Worm (Caenorhabditis elegans) whole organism, midembryonic: Measurements from ENCODE around the gene nap-1.
"Not testable (repeated sequence)": the region's sequence is repeated elsewhere in the genome, so short reads cannot be mapped to it uniquely, and the experiment has no call there.

ENCODE experiments used
- T22C8.4 ChIP-seq: fragments of 200-800 bp; sonication (Bioruptor generic); IDR thresholded peaks from 2 replicates; pipeline ENCODE4 v1.3.6; 2022; ENCODE audit warnings: missing genetic modification characterization, missing compliant biosample characterization
- cog-1 ChIP-seq: sonication (generic microtip); optimal IDR thresholded peaks from 2 replicates; lab custom pipeline; 2016; ENCODE audit warnings: missing genetic modification characterization, missing compliant biosample characterization
- flt-1 ChIP-seq: fragments of 200-800 bp; sonication (Bioruptor generic); IDR thresholded peaks from 2 replicates; pipeline ENCODE4 v1.3.6; 2022; ENCODE audit warnings: missing genetic modification characterization, missing compliant biosample characterization
- klf-2 ChIP-seq: fragments of 200-800 bp; sonication (Bioruptor generic); conservative IDR thresholded peaks from 2 replicates; pipeline ENCODE4 v1.3.6; 2022; ENCODE audit warnings: missing genetic modification reagents, missing genetic modification characterization, missing compliant biosample characterization
- med-1 ChIP-seq: sonication (generic microtip); optimal IDR thresholded peaks from 2 replicates; lab custom pipeline; 2017; ENCODE audit warnings: missing genetic modification characterization, mild to moderate bottlenecking, missing compliant biosample characterization, antibody characterized with exemption, missing genetic modification reagents; ENCODE audit not compliant: insufficient read depth
- ref-1 ChIP-seq: fragments of 200-800 bp; sonication (Bioruptor generic); conservative IDR thresholded peaks from 2 replicates; pipeline ENCODE4 v1.3.6; 2022; ENCODE audit warnings: missing genetic modification reagents, missing genetic modification characterization, missing compliant biosample characterization
- tab-1 ChIP-seq: fragments of 200-800 bp; sonication (Bioruptor generic); IDR thresholded peaks from 2 replicates; pipeline ENCODE4 v1.3.6; 2022; ENCODE audit warnings: missing genetic modification characterization, missing compliant biosample characterization
- ztf-23 ChIP-seq: fragments of 200-800 bp; sonication (Bioruptor generic); IDR thresholded peaks from 2 replicates; pipeline ENCODE4 v1.3.6; 2022; ENCODE audit warnings: missing genetic modification reagents, missing genetic modification characterization, missing compliant biosample characterization
- ztf-29 ChIP-seq: fragments of 200-800 bp; sonication (Bioruptor generic); IDR thresholded peaks from 2 replicates; pipeline ENCODE4 v1.3.6; 2022; ENCODE audit warnings: missing genetic modification reagents, missing genetic modification characterization, missing compliant biosample characterization

The nap-1 gene

DNA sequence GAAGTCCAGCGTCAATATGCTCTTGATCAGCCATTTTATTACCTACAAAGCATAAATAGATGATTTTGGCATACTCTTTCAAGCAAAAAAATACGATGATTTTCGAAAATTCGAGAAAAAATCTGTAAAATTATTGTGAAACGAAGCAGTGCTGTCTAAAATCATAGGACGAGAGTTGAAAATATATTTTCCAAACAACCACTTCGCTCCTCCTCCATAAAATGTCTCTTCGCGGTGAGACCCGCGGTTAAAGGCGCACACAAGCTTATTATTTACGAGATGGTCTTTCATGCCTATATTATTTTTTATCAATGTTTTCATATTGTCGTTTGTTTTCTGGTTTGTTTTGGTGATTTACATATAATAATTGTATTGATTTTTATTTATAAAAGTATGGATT lies at the start of gene nap-1:
Gene nap-1, minus strand, starts transcription at position 42 of the 400 bp plus-strand sequence.
- TF ChIP-seq klf-2 (GFP tag; lab: Robert Waterston, UW) (no peak), T22C8.4 (no peak), flt-1 (GFP tag; lab: Robert Waterston, UW) (no peak), ref-1 (GFP tag; lab: Robert Waterston, UW) (no peak), ztf-29 (GFP tag; lab: Robert Waterston, UW) (no peak), tab-1 (GFP tag; lab: Robert Waterston, UW) (no peak), cog-1 (peak; percentile 36), ztf-23 (no peak), med-1 (GFP tag; lab: Kevin White, UChicago) (no peak)

DNA sequence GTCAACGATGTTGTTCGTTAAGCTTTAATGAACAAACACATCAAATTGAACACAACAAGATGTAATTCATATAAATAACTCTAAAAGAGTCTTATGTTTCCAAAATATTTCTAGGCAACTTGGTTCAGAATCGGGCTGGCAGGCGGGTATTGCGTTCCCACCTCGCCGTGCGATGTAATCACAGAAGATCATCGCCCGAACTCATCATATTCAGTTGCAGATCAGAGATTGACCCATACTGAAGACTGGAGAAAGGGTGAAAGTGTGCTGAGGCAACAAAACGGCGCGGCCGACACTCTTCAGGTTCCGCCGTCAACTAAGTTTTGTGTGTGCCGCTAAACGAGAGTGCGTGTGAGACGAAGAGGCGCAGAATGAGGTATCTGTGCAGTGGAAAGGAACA lies 49.4 kb upstream of the nap-1 start:
- TF ChIP-seq cog-1: peak; percentile 43
- TF ChIP-seq T22C8.4: no peak
- TF ChIP-seq med-1 (GFP tag; lab: Kevin White, UChicago): no peak
- TF ChIP-seq tab-1 (GFP tag; lab: Robert Waterston, UW): 0 out of 2 replicates have a peak, but pooled peaks have one; percentile 74
- TF ChIP-seq ref-1 (GFP tag; lab: Robert Waterston, UW): no peak
- 0 out of 2 replicates have a peak, but pooled peaks have one; percentile 22 for TF ChIP-seq ztf-23
- no peak for TF ChIP-seq ztf-29 (GFP tag; lab: Robert Waterston, UW)
- TF ChIP-seq flt-1 (GFP tag; lab: Robert Waterston, UW): peak; percentile 76
- TF ChIP-seq klf-2 (GFP tag; lab: Robert Waterston, UW): no peak

ce11 chrIV:8426537-8426936 lies 47.4 kb upstream of the nap-1 start, which contains the start of the genes T26A8.3 and tmem-231:
T26A8.3 (minus strand) TSS chrIV:8426637.
tmem-231 (plus strand) TSS chrIV:8426785.
- no peak for TF ChIP-seq tab-1 (GFP tag; lab: Robert Waterston, UW)
- no peak for TF ChIP-seq cog-1
- no peak for TF ChIP-seq ztf-29 (GFP tag; lab: Robert Waterston, UW)
- TF ChIP-seq ztf-23: no peak
- TF ChIP-seq T22C8.4: no peak
- no peak for TF ChIP-seq klf-2 (GFP tag; lab: Robert Waterston, UW)
- no peak for TF ChIP-seq flt-1 (GFP tag; lab: Robert Waterston, UW)
- no peak for TF ChIP-seq ref-1 (GFP tag; lab: Robert Waterston, UW)
- no peak for TF ChIP-seq med-1 (GFP tag; lab: Kevin White, UChicago)

DNA sequence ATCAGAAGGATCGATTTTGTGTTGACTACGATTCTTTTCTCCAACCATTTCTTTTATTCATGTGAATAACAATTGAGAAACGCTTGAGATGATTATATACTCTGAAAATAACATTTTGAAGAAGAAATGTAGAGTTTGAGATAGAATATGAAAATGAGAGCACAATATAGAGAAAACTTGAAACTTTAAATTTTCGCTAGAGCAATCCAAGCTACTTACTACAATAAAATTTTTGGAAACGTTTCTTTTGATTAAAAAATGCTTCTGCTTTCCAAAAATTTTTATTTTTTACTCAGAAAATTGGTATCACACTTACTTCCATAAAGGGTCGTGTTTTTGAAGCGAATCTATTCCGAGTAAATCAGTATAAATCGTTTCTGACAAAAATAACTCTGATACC lies 41.8 kb upstream of the nap-1 start, which contains the start of gene M116.5:
Gene M116.5, minus strand, starts transcription at position 101 of the 400 bp plus-strand sequence.
- TF ChIP-seq klf-2 (GFP tag; lab: Robert Waterston, UW) (no peak), T22C8.4 (no peak), ztf-23 (no peak), flt-1 (GFP tag; lab: Robert Waterston, UW) (no peak), ztf-29 (GFP tag; lab: Robert Waterston, UW) (no peak), med-1 (GFP tag; lab: Kevin White, UChicago) (no peak), tab-1 (GFP tag; lab: Robert Waterston, UW) (no peak), cog-1 (no peak), ref-1 (GFP tag; lab: Robert Waterston, UW) (no peak)

DNA sequence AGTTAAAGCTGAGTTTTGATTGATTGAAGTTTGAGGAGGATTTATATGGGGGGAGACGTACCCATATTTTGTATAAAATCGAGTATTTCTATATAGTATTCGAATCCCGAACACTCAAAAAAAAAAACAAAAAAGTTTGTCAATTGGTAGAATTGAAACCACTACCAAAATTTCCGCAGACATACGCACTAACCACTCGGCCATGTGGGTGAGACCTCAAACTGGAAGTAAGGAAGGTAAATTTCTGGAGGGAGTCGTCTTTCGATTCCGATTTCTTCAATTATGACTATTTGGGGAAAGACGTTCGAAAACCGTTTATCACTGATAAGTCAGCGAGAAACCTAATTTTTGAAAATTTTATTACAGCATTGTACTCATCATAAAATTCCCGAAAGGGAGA lies 33.4 kb upstream of the nap-1 start:
- TF ChIP-seq T22C8.4: peak; percentile 53; the same call in 1 of the 2 replicates
- TF ChIP-seq ref-1 (GFP tag; lab: Robert Waterston, UW): peak; percentile 54; the same call in 1 of the 2 replicates
- TF ChIP-seq flt-1 (GFP tag; lab: Robert Waterston, UW): peak; percentile 73
- TF ChIP-seq tab-1 (GFP tag; lab: Robert Waterston, UW): peak; percentile 31; the same call in 1 of the 2 replicates
- TF ChIP-seq ztf-23: 0 out of 2 replicates have a peak, but pooled peaks have one; percentile 56

DNA sequence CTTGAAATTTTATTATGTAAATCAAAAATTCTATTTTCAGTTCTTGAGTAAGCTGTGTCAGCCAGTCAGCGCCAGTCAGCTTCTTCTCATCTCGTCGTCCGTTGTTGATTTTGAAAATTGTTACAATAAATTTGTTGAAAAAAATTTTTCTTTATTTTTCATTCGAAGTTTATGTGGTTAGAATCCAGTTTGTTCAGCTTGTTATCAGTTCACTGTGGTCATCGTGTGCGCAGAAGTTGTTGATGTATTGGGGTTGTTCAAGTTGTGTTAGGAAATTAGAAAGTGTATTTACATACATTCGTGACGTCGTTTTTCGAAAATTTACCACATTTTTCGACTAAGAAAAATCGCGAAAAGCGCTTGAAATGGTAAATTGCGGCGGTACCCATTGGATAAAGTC lies 18.7 kb upstream of the nap-1 start:
- no peak for TF ChIP-seq cog-1
- TF ChIP-seq flt-1 (GFP tag; lab: Robert Waterston, UW): no peak
- no peak for TF ChIP-seq klf-2 (GFP tag; lab: Robert Waterston, UW)
- no peak for TF ChIP-seq tab-1 (GFP tag; lab: Robert Waterston, UW)
- no peak for TF ChIP-seq ztf-29 (GFP tag; lab: Robert Waterston, UW)
- no peak for TF ChIP-seq ref-1 (GFP tag; lab: Robert Waterston, UW)
- no peak for TF ChIP-seq T22C8.4
- no peak for TF ChIP-seq ztf-23
- no peak for TF ChIP-seq med-1 (GFP tag; lab: Kevin White, UChicago)

- TF ChIP-seq T22C8.4 (no peak), klf-2 (GFP tag; lab: Robert Waterston, UW) (no peak), ztf-29 (GFP tag; lab: Robert Waterston, UW) (no peak), ztf-23 (no peak), ref-1 (GFP tag; lab: Robert Waterston, UW) (no peak), med-1 (GFP tag; lab: Kevin White, UChicago) (no peak), flt-1 (GFP tag; lab: Robert Waterston, UW) (no peak), cog-1 (no peak), tab-1 (GFP tag; lab: Robert Waterston, UW) (no peak)
Measured at ce11 chrIV:8396348-8396747, 17.2 kb upstream of the nap-1 start, which contains the start of gene timm-17B.2. timm-17B.2 (plus strand) TSS chrIV:8396648.

ce11 chrIV:8394105-8394504 lies 15.0 kb upstream of the nap-1 start, which contains the start of gene D2096.11:
D2096.11 (minus strand) TSS chrIV:8394205.
- TF ChIP-seq ref-1 (GFP tag; lab: Robert Waterston, UW) (no peak), T22C8.4 (no peak), flt-1 (GFP tag; lab: Robert Waterston, UW) (no peak), tab-1 (GFP tag; lab: Robert Waterston, UW) (no peak), ztf-29 (GFP tag; lab: Robert Waterston, UW) (no peak), cog-1 (no peak), med-1 (GFP tag; lab: Kevin White, UChicago) (no peak)

DNA sequence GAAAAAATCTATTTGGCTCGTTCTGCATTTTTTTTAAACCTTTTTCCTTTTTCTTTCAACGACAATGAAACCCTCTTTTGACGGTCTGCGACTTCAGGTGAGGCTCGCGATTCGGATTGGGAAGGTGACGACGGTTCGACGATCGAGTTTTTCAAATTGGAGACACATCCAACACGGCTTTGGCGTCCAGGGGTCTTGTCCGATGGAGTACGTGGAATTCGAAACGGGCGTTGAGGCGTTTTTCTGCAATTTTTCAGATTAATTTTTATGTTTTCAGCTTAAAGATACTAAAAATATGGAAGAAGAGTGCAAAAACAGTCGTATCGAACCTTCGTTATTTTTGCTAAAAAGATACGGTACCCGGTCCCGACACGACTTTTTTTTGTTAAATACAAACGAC lies 10.0 kb upstream of the nap-1 start, which contains the start of gene D2096.10:
Gene D2096.10, minus strand, starts transcription at position 101 of the 400 bp plus-strand sequence.
- TF ChIP-seq tab-1 (GFP tag; lab: Robert Waterston, UW); ztf-29 (GFP tag; lab: Robert Waterston, UW); ztf-23: not testable (repeated sequence)
